Fruit fly (Drosophila melanogaster) whole organism, embryonic: ENCODE results near the gene TfIIA-S.

ENCODE experiments used
- Abd-B ChIP-seq: fragments of 200-800 bp; sonication (Bioruptor generic); optimal IDR thresholded peaks from 2 replicates; lab custom pipeline; 2018; ENCODE audit warnings: missing biosample characterization, mild to moderate bottlenecking, missing genetic modification characterization, moderate library complexity
- C15 ChIP-seq: fragments of 200-800 bp; sonication (Bioruptor generic); IDR thresholded peaks from 3 replicates; pipeline ENCODE4 v1.3.6; 2022; ENCODE audit warnings: missing biosample characterization, missing genetic modification characterization
- CG10321 ChIP-seq: fragments of 200-800 bp; sonication (Bioruptor generic); IDR thresholded peaks from 2 replicates; pipeline ENCODE4 v1.3.6; 2022; ENCODE audit warnings: missing biosample characterization, missing genetic modification characterization
- CG10366 ChIP-seq: fragments of 200-800 bp; sonication (Bioruptor generic); IDR thresholded peaks from 2 replicates; pipeline ENCODE4 v1.3.6; 2022; ENCODE audit warnings: missing biosample characterization, missing genetic modification characterization
- CG11085 ChIP-seq: fragments of 200-800 bp; sonication (Bioruptor generic); IDR thresholded peaks from 2 replicates; pipeline ENCODE4 v1.3.6; 2022; ENCODE audit warnings: missing biosample characterization, missing genetic modification characterization
- CG12744 ChIP-seq: fragments of 200-800 bp; sonication (Bioruptor generic); optimal IDR thresholded peaks from 2 replicates; lab custom pipeline; 2016; ENCODE audit warnings: missing biosample characterization, missing genetic modification characterization
- CG12769 ChIP-seq: fragments of 200-800 bp; sonication (Bioruptor generic); optimal IDR thresholded peaks from 2 replicates; lab custom pipeline; 2019; ENCODE audit warnings: missing biosample characterization, mild to moderate bottlenecking, missing genetic modification characterization, moderate library complexity
- CG15514 ChIP-seq: fragments of 200-800 bp; sonication (Bioruptor generic); optimal IDR thresholded peaks from 3 replicates; lab custom pipeline; 2017; ENCODE audit warnings: missing biosample characterization, missing genetic modification characterization, mild to moderate bottlenecking, moderate library complexity, missing genetic modification reagents
- CG1647 ChIP-seq: fragments of 200-800 bp; sonication (Bioruptor generic); optimal IDR thresholded peaks from 3 replicates; lab custom pipeline; 2016; ENCODE audit warnings: missing biosample characterization, missing genetic modification characterization
- CG16815 ChIP-seq: fragments of 200-800 bp; sonication (Bioruptor generic); optimal IDR thresholded peaks from 3 replicates; lab custom pipeline; 2017; ENCODE audit warnings: missing biosample characterization, mild to moderate bottlenecking, missing genetic modification characterization
- CG2875 ChIP-seq: fragments of 200-800 bp; sonication (Bioruptor generic); optimal IDR thresholded peaks from 2 replicates; lab custom pipeline; 2017; ENCODE audit warnings: missing biosample characterization, mild to moderate bottlenecking, missing genetic modification characterization, missing genetic modification reagents
- CG32532 ChIP-seq: fragments of 200-800 bp; sonication (Bioruptor generic); IDR thresholded peaks from 2 replicates; pipeline ENCODE4 v1.3.6; 2022; ENCODE audit warnings: missing biosample characterization, missing genetic modification characterization
- CG4328 ChIP-seq: fragments of 200-800 bp; sonication (Bioruptor generic); optimal IDR thresholded peaks from 3 replicates; lab custom pipeline; 2017; ENCODE audit warnings: missing biosample characterization, missing genetic modification reagents, missing genetic modification characterization
- CG6254 ChIP-seq: fragments of 200-800 bp; sonication (Bioruptor generic); optimal IDR thresholded peaks from 3 replicates; lab custom pipeline; 2017; ENCODE audit warnings: mild to moderate bottlenecking, missing biosample characterization, missing genetic modification reagents, missing genetic modification characterization
- CG7271 ChIP-seq: fragments of 200-800 bp; sonication (Bioruptor generic); optimal IDR thresholded peaks from 2 replicates; lab custom pipeline; 2018; ENCODE audit warnings: missing biosample characterization, mild to moderate bottlenecking, missing genetic modification characterization, moderate library complexity
- CG9797 ChIP-seq: fragments of 200-800 bp; sonication (Bioruptor generic); optimal IDR thresholded peaks from 3 replicates; lab custom pipeline; 2018; ENCODE audit warnings: missing biosample characterization, mild to moderate bottlenecking, missing genetic modification characterization
- CG9876 ChIP-seq: fragments of 200-800 bp; sonication (Bioruptor generic); optimal IDR thresholded peaks from 2 replicates; lab custom pipeline; 2016; ENCODE audit warnings: missing biosample characterization, missing genetic modification characterization
- CoRest ChIP-seq: fragments of 200-800 bp; sonication (Bioruptor generic); optimal IDR thresholded peaks from 3 replicates; lab custom pipeline; 2018; ENCODE audit warnings: missing biosample characterization, mild to moderate bottlenecking, missing genetic modification characterization, moderate library complexity
- CrebB ChIP-seq: fragments of 200-800 bp; sonication (Bioruptor generic); optimal IDR thresholded peaks from 3 replicates; lab custom pipeline; 2018; ENCODE audit warnings: missing biosample characterization, mild to moderate bottlenecking, missing genetic modification characterization
- D19B ChIP-seq: fragments of 200-800 bp; sonication (Bioruptor generic); optimal IDR thresholded peaks from 2 replicates; lab custom pipeline; 2017; ENCODE audit warnings: missing biosample characterization, mild to moderate bottlenecking, missing genetic modification characterization
- Dad ChIP-seq: fragments of 200-800 bp; sonication (Bioruptor generic); optimal IDR thresholded peaks from 3 replicates; lab custom pipeline; 2016; ENCODE audit warnings: missing biosample characterization, missing genetic modification characterization
- Dbx ChIP-seq: fragments of 200-800 bp; sonication (Bioruptor generic); IDR thresholded peaks from 3 replicates; pipeline ENCODE4 v1.3.6; 2022; ENCODE audit warnings: missing biosample characterization, missing genetic modification characterization
- Fer2 ChIP-seq: fragments of 200-800 bp; sonication (Bioruptor generic); optimal IDR thresholded peaks from 2 replicates; lab custom pipeline; 2018; ENCODE audit warnings: missing biosample characterization, mild to moderate bottlenecking, missing genetic modification characterization, moderate library complexity
- GATAe ChIP-seq: fragments of 200-800 bp; sonication (Bioruptor generic); conservative IDR thresholded peaks from 2 replicates; pipeline ENCODE4 v1.3.6; 2022; ENCODE audit warnings: missing biosample characterization, missing genetic modification characterization
- HLH3B ChIP-seq: fragments of 200-800 bp; sonication (Bioruptor generic); IDR thresholded peaks from 2 replicates; pipeline ENCODE4 v1.3.6; 2022; ENCODE audit warnings: missing biosample characterization, missing genetic modification characterization
- HLH4C ChIP-seq: fragments of 200-800 bp; sonication (Bioruptor generic); IDR thresholded peaks from 3 replicates; pipeline ENCODE4 v1.3.6; 2022; ENCODE audit warnings: missing biosample characterization, missing genetic modification characterization; ENCODE audit not compliant: partially characterized antibody
- Jarid2 ChIP-seq: fragments of 200-800 bp; sonication (Bioruptor generic); optimal IDR thresholded peaks from 3 replicates; lab custom pipeline; 2017; ENCODE audit warnings: mild to moderate bottlenecking, missing biosample characterization, missing genetic modification reagents, missing genetic modification characterization
- Neu2 ChIP-seq: fragments of 200-800 bp; sonication (Bioruptor generic); optimal IDR thresholded peaks from 3 replicates; lab custom pipeline; 2016; ENCODE audit warnings: missing biosample characterization, missing genetic modification characterization, borderline replicate concordance
- Nf-YA ChIP-seq: fragments of 200-800 bp; sonication (Bioruptor generic); IDR thresholded peaks from 2 replicates; pipeline ENCODE4 v1.3.6; 2022; ENCODE audit warnings: missing biosample characterization, missing genetic modification characterization
- Oli ChIP-seq: fragments of 200-800 bp; sonication (Bioruptor generic); optimal IDR thresholded peaks from 2 replicates; lab custom pipeline; 2018; ENCODE audit warnings: missing biosample characterization, mild to moderate bottlenecking, missing genetic modification characterization, moderate library complexity
- aop ChIP-seq: fragments of 200-800 bp; sonication (Bioruptor generic); IDR thresholded peaks from 2 replicates; pipeline ENCODE4 v1.3.6; 2022; ENCODE audit warnings: missing biosample characterization, missing genetic modification characterization
- cad ChIP-seq: fragments of >200 bp; optimal IDR thresholded peaks from 2 replicates; lab custom pipeline; 2017; ENCODE audit warnings: missing biosample characterization, missing genetic modification characterization
- cato ChIP-seq: fragments of 200-800 bp; sonication (Bioruptor generic); optimal IDR thresholded peaks from 2 replicates; lab custom pipeline; 2016; ENCODE audit warnings: missing biosample characterization, missing genetic modification characterization, borderline replicate concordance
- chm ChIP-seq: fragments of 200-800 bp; sonication (Bioruptor generic); IDR thresholded peaks from 2 replicates; pipeline ENCODE4 v1.3.6; 2022; ENCODE audit warnings: missing biosample characterization, missing genetic modification characterization
- ewg ChIP-seq: fragments of 200-800 bp; sonication (Bioruptor generic); optimal IDR thresholded peaks from 3 replicates; lab custom pipeline; 2017; ENCODE audit warnings: mild to moderate bottlenecking, missing biosample characterization, missing genetic modification reagents, missing genetic modification characterization
- ftz-f1 ChIP-seq: fragments of 200-800 bp; sonication (Bioruptor generic); optimal IDR thresholded peaks from 2 replicates; lab custom pipeline; 2016; ENCODE audit warnings: missing biosample characterization, missing genetic modification characterization
- hbn ChIP-seq: fragments of 200-800 bp; sonication (Bioruptor generic); IDR thresholded peaks from 2 replicates; pipeline ENCODE4 v1.3.6; 2022; ENCODE audit warnings: missing biosample characterization, missing genetic modification characterization; ENCODE audit not compliant: partially characterized antibody
- jing ChIP-seq: fragments of 200-800 bp; sonication (Bioruptor generic); optimal IDR thresholded peaks from 2 replicates; lab custom pipeline; 2018; ENCODE audit warnings: missing biosample characterization, mild to moderate bottlenecking, missing genetic modification characterization
- kay ChIP-seq: fragments of 200-800 bp; sonication (Bioruptor generic); optimal IDR thresholded peaks from 2 replicates; lab custom pipeline; 2016; ENCODE audit warnings: missing biosample characterization, missing genetic modification characterization
- kni ChIP-seq: fragments of 200-800 bp; sonication (Bioruptor generic); optimal IDR thresholded peaks from 3 replicates; lab custom pipeline; 2017; ENCODE audit warnings: mild to moderate bottlenecking, missing biosample characterization, missing genetic modification reagents, missing genetic modification characterization
- org-1 ChIP-seq: fragments of 200-800 bp; sonication (Bioruptor generic); optimal IDR thresholded peaks from 2 replicates; lab custom pipeline; 2017; ENCODE audit warnings: missing biosample characterization, missing genetic modification characterization
- otp ChIP-seq: fragments of 200-800 bp; sonication (Bioruptor generic); IDR thresholded peaks from 3 replicates; pipeline ENCODE4, ENCODE4 v1.3.6; 2022; ENCODE audit warnings: missing biosample characterization, missing genetic modification characterization
- peb ChIP-seq: fragments of 200-800 bp; sonication (Bioruptor generic); IDR thresholded peaks from 2 replicates; pipeline ENCODE4 v1.3.6; 2022; ENCODE audit warnings: missing biosample characterization, missing genetic modification characterization
- sim ChIP-seq: fragments of 200-800 bp; sonication (Bioruptor generic); IDR thresholded peaks from 2 replicates; pipeline ENCODE4 v1.3.6; 2022; ENCODE audit warnings: missing biosample characterization, missing genetic modification characterization
- tgo ChIP-seq: fragments of 200-800 bp; sonication (Bioruptor generic); IDR thresholded peaks from 3 replicates; pipeline ENCODE4 v1.3.6; 2022; ENCODE audit warnings: missing biosample characterization, missing genetic modification characterization
- tll ChIP-seq, 2 experiments: fragments of 200-800 bp in 1 of 2; fragments of >200 bp in 1 of 2; sonication (Bioruptor generic) in 1 of 2; optimal IDR thresholded peaks; 2 replicates each; lab custom pipeline; 2017 to 2019; ENCODE audit warnings: missing biosample characterization in 2 of 2, missing genetic modification characterization in 2 of 2, mild to moderate bottlenecking in 1 of 2, moderate library complexity in 1 of 2
- vnd ChIP-seq: fragments of 200-800 bp; sonication (Bioruptor generic); IDR thresholded peaks from 3 replicates; pipeline ENCODE4 v1.3.6; 2022; ENCODE audit warnings: missing biosample characterization, missing genetic modification characterization; ENCODE audit not compliant: partially characterized antibody
- yki ChIP-seq: fragments of >200 bp; optimal IDR thresholded peaks from 3 replicates; lab custom pipeline; 2018

TfIIA-S gene

dm6 chr3R:23933684-23934575 is 43.1 kb upstream of the TfIIA-S start, which contains the start of gene CG5854 (continued):
- TF ChIP-seq kay (GFP tag; lab: Kevin White, UChicago) (no peak), HLH4C (GFP tag; lab: Robert Waterston, UW) (no peak), vnd (no peak), tll (GFP tag; optimal IDR thresholded peaks at IDR 0.05; lab: Kevin White, UChicago) (no peak), CG15514 (GFP tag; lab: Kevin White, UChicago) (peak; percentile 68), cato (peak; percentile 62), tgo (GFP tag; lab: Robert Waterston, UW) (peak; percentile 66), CG4328 (no peak), Nf-YA (peak; percentile 72; the same call in 1 of the 2 replicates), jing (GFP tag; lab: Kevin White, UChicago) (no peak), peb (GFP tag; lab: Robert Waterston, UW) (0 out of 2 replicates have a peak, but pooled peaks have one; percentile 29), CG9876 (GFP tag; lab: Kevin White, UChicago) (peak; percentile 73), D19B (GFP tag; lab: Kevin White, UChicago) (peak; percentile 14), chm (GFP tag; lab: Robert Waterston, UW) (peak; percentile 89), CoRest (tag; lab: Kevin White, UChicago) (peak; percentile 52), aop (GFP tag; lab: Robert Waterston, UW) (peak; percentile 50; the same call in 1 of the 2 replicates), kni (no peak), ftz-f1 (no peak), Fer2 (tag; lab: Kevin White, UChicago) (no peak), org-1 (peak; percentile 73), cad (no peak), CG12744 (GFP tag; lab: Kevin White, UChicago) (peak; percentile 27), Dbx (peak; percentile 38; the same call in 1 of the 3 replicates), CG32532 (GFP tag; lab: Robert Waterston, UW) (peak; percentile 82), CG6254 (GFP tag; lab: Kevin White, UChicago) (peak; percentile 70), otp (peak; percentile 89), hbn (no peak), C15 (GFP tag; lab: Robert Waterston, UW) (0 out of 3 replicates have a peak, but pooled peaks have one; percentile 58), CG1647 (peak; percentile 59), CG16815 (GFP tag; lab: Kevin White, UChicago) (peak; percentile 47), Abd-B (GFP tag; lab: Kevin White, UChicago) (peak; percentile 33), sim (peak; percentile 55; the same call in 1 of the 2 replicates), CG10321 (GFP tag; lab: Robert Waterston, UW) (peak; percentile 59), Neu2 (no peak), CG2875 (GFP tag; lab: Kevin White, UChicago) (peak; percentile 74), ewg (peak; percentile 73), CG7271 (tag; lab: Kevin White, UChicago) (no peak), CrebB (tag; lab: Kevin White, UChicago) (no peak), yki (lab: Kevin White, UChicago) (no peak), Jarid2 (GFP tag; lab: Kevin White, UChicago) (peak; percentile 21), GATAe (GFP tag; lab: Robert Waterston, UW) (no peak), HLH3B (GFP tag; lab: Robert Waterston, UW) (peak; percentile 79; the same call in 1 of the 2 replicates), CG11085 (GFP tag; lab: Robert Waterston, UW) (no peak), CG9797 (GFP tag; lab: Kevin White, UChicago) (peak; percentile 75), CG12769 (tag; lab: Kevin White, UChicago) (peak; percentile 78), Oli (tag; lab: Kevin White, UChicago) (peak; percentile 83), CG10366 (peak; percentile 49), Dad (GFP tag; lab: Kevin White, UChicago) (peak; percentile 55)
